Fruit fly (Drosophila melanogaster): ENCODE results near the gene CheA84a.

CheA84a gene

dm6 chr3R:8155735-8156670 lies 48.6 kb downstream of the CheA84a start (continued):
- TF ChIP-seq pnt (GFP tag; optimal IDR thresholded peaks at IDR 0.05) (no peak), CG11093 (GFP tag; IDR thresholded peaks at IDR 0.05) (no peak), Hr39 (optimal IDR thresholded peaks at IDR 0.05) (no peak), CG14441 (GFP tag; IDR thresholded peaks at IDR 0.05) (no peak), schlank (tag; optimal IDR thresholded peaks at IDR 0.05) (peak; percentile 11), vnd (GFP tag; IDR thresholded peaks at IDR 0.05; ENCODE audit: partially characterized antibody) (no peak), Awh (GFP tag; IDR thresholded peaks at IDR 0.05) (peak; percentile 65), Rx (GFP tag; IDR thresholded peaks at IDR 0.05) (no peak), fd102C (GFP tag; optimal IDR thresholded peaks at IDR 0.05) (no peak), fd96Cb (tag; optimal IDR thresholded peaks at IDR 0.05) (no peak), Ets97D (GFP tag; optimal IDR thresholded peaks at IDR 0.05) (no peak), ab (GFP tag; optimal IDR thresholded peaks at IDR 0.05) (no peak), disco-r (GFP tag; optimal IDR thresholded peaks at IDR 0.05) (no peak), CG7987 (GFP tag; optimal IDR thresholded peaks at IDR 0.05) (no peak), CG15696 (tag; optimal IDR thresholded peaks at IDR 0.05) (peak; percentile 28), CG11247 (GFP tag; IDR thresholded peaks at IDR 0.05) (0 out of 2 replicates have a peak, but pooled peaks have one; percentile 43), Vsx1 (GFP tag; optimal IDR thresholded peaks at IDR 0.05) (peak; percentile 14), Myb (GFP tag; optimal IDR thresholded peaks at IDR 0.05) (no peak), jigr1 (GFP tag; IDR thresholded peaks at IDR 0.05) (no peak), NC2β (GFP tag; optimal IDR thresholded peaks at IDR 0.05) (no peak), CG33557 (GFP tag; optimal IDR thresholded peaks at IDR 0.05) (peak; percentile 49), CG18011 (GFP tag; optimal IDR thresholded peaks at IDR 0.05) (no peak), CG12942 (GFP tag; optimal IDR thresholded peaks at IDR 0.05) (no peak), grn (GFP tag; optimal IDR thresholded peaks at IDR 0.05) (peak; percentile 95), D19B (GFP tag; optimal IDR thresholded peaks at IDR 0.05) (no peak), Blimp-1 (GFP tag; optimal IDR thresholded peaks at IDR 0.05) (peak; percentile 26), D (optimal IDR thresholded peaks at IDR 0.05) (no peak), D (GFP tag; optimal IDR thresholded peaks at IDR 0.05) (peak; percentile 3), Trl (optimal IDR thresholded peaks at IDR 0.05) (no peak), Trl (GFP tag; optimal IDR thresholded peaks at IDR 0.05) (no peak), twi (tag; optimal IDR thresholded peaks at IDR 0.05) (no peak), CG4424 (GFP tag; optimal IDR thresholded peaks at IDR 0.05) (no peak), CG1602 (GFP tag; optimal IDR thresholded peaks at IDR 0.05) (no peak), sna (GFP tag; IDR thresholded peaks at IDR 0.05; ENCODE audit: partially characterized antibody) (no peak), CG11456 (GFP tag; IDR thresholded peaks at IDR 0.05) (no peak), CG15601 (tag; optimal IDR thresholded peaks at IDR 0.05) (peak; percentile 13), CG18764 (GFP tag; optimal IDR thresholded peaks at IDR 0.05) (no peak), lola (GFP tag; optimal IDR thresholded peaks at IDR 0.05) (peak in 1 of 3 experiments; percentile 10), CG13424 (tag; optimal IDR thresholded peaks at IDR 0.05) (peak; percentile 32), tio (GFP tag; optimal IDR thresholded peaks at IDR 0.05) (no peak), lab (GFP tag; optimal IDR thresholded peaks at IDR 0.05) (peak; percentile 22), Ets65A (GFP tag) (peak; percentile 4), CG18619 (GFP tag; optimal IDR thresholded peaks at IDR 0.05) (no peak), CG1603 (tag; optimal IDR thresholded peaks at IDR 0.05) (peak; percentile 63), CG8290 (GFP tag; optimal IDR thresholded peaks at IDR 0.05) (no peak), CG8290 (tag; optimal IDR thresholded peaks at IDR 0.05) (peak in 1 of 2 experiments; percentile 35), CG2712 (tag; optimal IDR thresholded peaks at IDR 0.05) (no peak), sisA (GFP tag; IDR thresholded peaks at IDR 0.05) (no peak), CG18476 (GFP tag; optimal IDR thresholded peaks at IDR 0.05) (no peak), PHDP (tag; optimal IDR thresholded peaks at IDR 0.05) (peak; percentile 43)
